Worm (Caenorhabditis elegans) whole organism, L3 larva: ENCODE measurements around the gene gtf-2H2C.

ENCODE experiments used
- ama-1 ChIP-seq: fragments of 150-350 bp; optimal IDR thresholded peaks from 2 replicates; lab custom pipeline; 2018
- ceh-82 ChIP-seq: fragments of 150-350 bp; optimal IDR thresholded peaks from 2 replicates; lab custom pipeline; 2014; ENCODE audit warnings: missing biosample characterization, missing genetic modification characterization
- elt-1 ChIP-seq: fragments of 150-350 bp; optimal IDR thresholded peaks from 2 replicates; lab custom pipeline; 2014; ENCODE audit warnings: missing biosample characterization, missing genetic modification characterization
- elt-2 ChIP-seq: sonication (generic microtip); optimal IDR thresholded peaks from 2 replicates; lab custom pipeline; 2016; ENCODE audit warnings: missing genetic modification reagents, mild to moderate bottlenecking, missing genetic modification characterization, missing compliant biosample characterization
- fkh-10 ChIP-seq: sonication (generic microtip); optimal IDR thresholded peaks from 2 replicates; lab custom pipeline; 2017; ENCODE audit warnings: missing biosample characterization, missing genetic modification reagents, missing genetic modification characterization
- nhr-11 ChIP-seq: fragments of 150-350 bp; optimal IDR thresholded peaks from 2 replicates; lab custom pipeline; 2014; ENCODE audit warnings: missing biosample characterization, missing genetic modification characterization
- nhr-12 ChIP-seq: fragments of 150-350 bp; optimal IDR thresholded peaks from 2 replicates; lab custom pipeline; 2014; ENCODE audit warnings: missing biosample characterization, missing genetic modification characterization
- nhr-237 ChIP-seq: fragments of 150-350 bp; optimal IDR thresholded peaks from 2 replicates; lab custom pipeline; 2014; ENCODE audit warnings: missing biosample characterization, missing genetic modification characterization
- nhr-28 ChIP-seq: fragments of 150-350 bp; optimal IDR thresholded peaks from 2 replicates; lab custom pipeline; 2014; ENCODE audit warnings: missing biosample characterization, missing genetic modification characterization
- pha-4 ChIP-seq: fragments of 150-350 bp; optimal IDR thresholded peaks from 2 replicates; lab custom pipeline; 2014; ENCODE audit warnings: missing biosample characterization, missing genetic modification reagents, missing genetic modification characterization
- tbx-2 ChIP-seq: sonication (generic microtip); optimal IDR thresholded peaks from 2 replicates; lab custom pipeline; 2016; ENCODE audit warnings: mild to moderate bottlenecking, missing genetic modification characterization, missing compliant biosample characterization

ce11 chrIII:10069278-10069677 is 21.3 kb downstream of the gtf-2H2C start, which contains the start of gene T16G12.6:
- TF ChIP-seq nhr-12 (no peak), elt-2 (tag; lab: Kevin White, UChicago) (no peak), nhr-11 (tag; lab: Kevin White, UChicago) (no peak), elt-1 (tag; lab: Kevin White, UChicago) (no peak), tbx-2 (tag; lab: Kevin White, UChicago) (no peak), fkh-10 (GFP tag; lab: Kevin White, UChicago) (no peak), nhr-28 (no peak), ama-1 (no peak), ceh-82 (tag; lab: Kevin White, UChicago) (no peak), nhr-237 (tag; lab: Kevin White, UChicago) (no peak), pha-4 (tag; lab: Kevin White, UChicago) (no peak)
